Worm (Caenorhabditis elegans) whole organism, young adult: ENCODE results near the gene M04C3.1.

Experiments
- C06A6.2 ChIP-seq: fragments of 200-800 bp; sonication (Bioruptor generic); conservative IDR thresholded peaks from 2 replicates; pipeline ENCODE4 v1.3.6; 2022; ENCODE audit warnings: missing genetic modification characterization, missing compliant biosample characterization
- F37B4.10 ChIP-seq: fragments of 200-800 bp; sonication (Bioruptor generic); IDR thresholded peaks from 2 replicates; pipeline ENCODE4 v1.3.6; 2022; ENCODE audit warnings: missing genetic modification characterization, missing compliant biosample characterization
- Y53F4B.3 ChIP-seq: fragments of 200-800 bp; sonication (Bioruptor generic); IDR thresholded peaks from 2 replicates; pipeline ENCODE4 v1.3.6; 2022; ENCODE audit warnings: missing genetic modification reagents, missing genetic modification characterization, missing compliant biosample characterization
- Y79H2A.3 ChIP-seq: fragments of 200-800 bp; sonication (Bioruptor generic); conservative IDR thresholded peaks from 2 replicates; pipeline ENCODE4 v1.3.6; 2022; ENCODE audit warnings: missing genetic modification reagents, missing genetic modification characterization, missing compliant biosample characterization
- aptf-2 ChIP-seq: fragments of 200-800 bp; sonication (Bioruptor generic); conservative IDR thresholded peaks from 2 replicates; pipeline ENCODE4 v1.3.6; 2022; ENCODE audit warnings: missing genetic modification reagents, missing genetic modification characterization, missing compliant biosample characterization
- bed-2 ChIP-seq: fragments of 200-800 bp; sonication (Bioruptor generic); IDR thresholded peaks from 2 replicates; pipeline ENCODE4 v1.3.6; 2022; ENCODE audit warnings: missing genetic modification reagents, missing genetic modification characterization, missing compliant biosample characterization
- cebp-1 ChIP-seq, 2 experiments: fragments of 200-800 bp in 1 of 2; sonication (Bioruptor generic) in 1 of 2; sonication (generic microtip) in 1 of 2; IDR thresholded peaks in 1 of 2; optimal IDR thresholded peaks in 1 of 2; 2 replicates each; pipeline versions ENCODE4 v1.3.6 to Lab custom; 2017 to 2022; ENCODE audit warnings: missing compliant biosample characterization in 2 of 2, missing genetic modification characterization in 2 of 2, mild to moderate bottlenecking in 1 of 2, missing genetic modification reagents in 1 of 2, moderate library complexity in 1 of 2
- cebp-2 ChIP-seq: fragments of 200-800 bp; sonication (Bioruptor generic); IDR thresholded peaks from 2 replicates; pipeline ENCODE4 v1.3.6; 2022; ENCODE audit warnings: missing genetic modification characterization, missing compliant biosample characterization
- ceh-100 ChIP-seq: fragments of 200-800 bp; sonication (Bioruptor generic); IDR thresholded peaks from 2 replicates; pipeline ENCODE4 v1.3.6; 2022; ENCODE audit warnings: missing genetic modification reagents, missing genetic modification characterization, missing compliant biosample characterization
- ceh-91 ChIP-seq: fragments of 200-800 bp; sonication (Bioruptor generic); IDR thresholded peaks from 2 replicates; pipeline ENCODE4 v1.3.6; 2022; ENCODE audit warnings: missing genetic modification reagents, missing genetic modification characterization, missing compliant biosample characterization
- die-1 ChIP-seq: sonication (generic microtip); optimal IDR thresholded peaks from 2 replicates; lab custom pipeline; 2016; ENCODE audit warnings: missing genotype, mild to moderate bottlenecking, missing genetic modification characterization, missing compliant biosample characterization
- egl-44 ChIP-seq: fragments of 200-800 bp; sonication (Bioruptor generic); IDR thresholded peaks from 2 replicates; pipeline ENCODE4 v1.3.6; 2022; ENCODE audit warnings: missing genetic modification reagents, missing genetic modification characterization, missing compliant biosample characterization
- hlh-12 ChIP-seq: sonication (generic microtip); optimal IDR thresholded peaks from 2 replicates; lab custom pipeline; 2016; ENCODE audit warnings: missing genetic modification characterization, missing compliant biosample characterization
- hmg-1.2 ChIP-seq: fragments of 200-800 bp; sonication (Bioruptor generic); IDR thresholded peaks from 2 replicates; pipeline ENCODE4 v1.3.6; 2022; ENCODE audit warnings: missing genetic modification reagents, missing genetic modification characterization, missing compliant biosample characterization
- hmg-20 ChIP-seq: fragments of 200-800 bp; sonication (Bioruptor generic); IDR thresholded peaks from 2 replicates; pipeline ENCODE4 v1.3.6; 2022; ENCODE audit warnings: missing genetic modification reagents, missing genetic modification characterization, missing compliant biosample characterization
- lin-26 ChIP-seq: fragments of 200-800 bp; sonication (Bioruptor generic); IDR thresholded peaks from 2 replicates; pipeline ENCODE4 v1.3.6; 2022; ENCODE audit warnings: missing genetic modification reagents, missing genetic modification characterization, missing compliant biosample characterization
- lin-35 ChIP-seq, 3 experiments: fragments of 150-350 bp in 2 of 3; sonication (generic microtip) in 1 of 3; optimal IDR thresholded peaks; 2 replicates each; lab custom pipeline; 2014 to 2018; ENCODE audit warnings: missing biosample characterization in 3 of 3, missing genetic modification characterization in 3 of 3, missing genetic modification reagents in 3 of 3
- lsl-1 ChIP-seq: fragments of 200-800 bp; sonication (Bioruptor generic); optimal IDR thresholded peaks from 2 replicates; lab custom pipeline; 2018; ENCODE audit warnings: mild to moderate bottlenecking, missing genetic modification characterization, moderate library complexity, missing compliant biosample characterization
- mcd-1 ChIP-seq: fragments of 200-800 bp; sonication (Bioruptor generic); IDR thresholded peaks from 2 replicates; pipeline ENCODE4 v1.3.6; 2022; ENCODE audit warnings: missing genetic modification reagents, missing genetic modification characterization, missing compliant biosample characterization
- nhr-80 ChIP-seq: sonication (generic microtip); optimal IDR thresholded peaks from 2 replicates; lab custom pipeline; 2016; ENCODE audit warnings: missing genetic modification characterization, missing compliant biosample characterization
- pha-4 ChIP-seq: fragments of 150-350 bp; sonication (generic microtip); optimal IDR thresholded peaks from 2 replicates; lab custom pipeline; 2014; ENCODE audit warnings: missing biosample characterization, missing genetic modification reagents, missing genetic modification characterization
- repo-1 ChIP-seq: sonication (generic microtip); optimal IDR thresholded peaks from 2 replicates; lab custom pipeline; 2017; ENCODE audit warnings: mild to moderate bottlenecking, missing genetic modification characterization, missing compliant biosample characterization
- sea-2 ChIP-seq: fragments of 200-800 bp; sonication (Bioruptor generic); IDR thresholded peaks from 2 replicates; pipeline ENCODE4 v1.3.6; 2022; ENCODE audit warnings: missing genetic modification characterization, missing compliant biosample characterization
- somi-1 ChIP-seq: fragments of 200-800 bp; sonication (Bioruptor generic); optimal IDR thresholded peaks from 2 replicates; lab custom pipeline; 2018; ENCODE audit warnings: mild to moderate bottlenecking, missing genetic modification characterization, missing compliant biosample characterization
- unc-62 ChIP-seq: fragments of 150-350 bp; optimal IDR thresholded peaks from 2 replicates; lab custom pipeline; 2014; ENCODE audit warnings: missing biosample characterization, missing genetic modification reagents, missing genetic modification characterization

The M04C3.1 gene

ce11 chrV:19455650-19456049 lies 10.2 kb upstream of the M04C3.1 start, which contains the start of the genes Y43F8B.13 and Y43F8B.14:
TSS of gene Y43F8B.13 (plus strand) at chrV:19455950.
TSS of gene Y43F8B.14 (minus strand) at chrV:19455971.
- TF ChIP-seq cebp-2 (GFP tag; lab: Robert Waterston, UW) (no peak), unc-62 (GFP tag; lab: Kevin White, UChicago) (no peak), cebp-1 (GFP tag; IDR thresholded peaks at IDR 0.05; lab: Robert Waterston, UW) (no peak), cebp-1 (tag; optimal IDR thresholded peaks at IDR 0.05; lab: Kevin White, UChicago) (no peak), F37B4.10 (no peak), Y53F4B.3 (GFP tag; lab: Robert Waterston, UW) (no peak)

ce11 chrV:19449544-19449943 lies 4.1 kb upstream of the M04C3.1 start, which contains the start of gene M04C3.5:
TSS of gene M04C3.5 (plus strand) at chrV:19449733.
- TF ChIP-seq repo-1 (tag; lab: Kevin White, UChicago) (no peak), bed-2 (no peak), nhr-80 (peak; percentile 23)

- TF ChIP-seq ceh-91 (GFP tag; lab: Robert Waterston, UW) (no peak), lin-26 (GFP tag; lab: Robert Waterston, UW) (no peak), lin-35 (GFP tag; optimal IDR thresholded peaks at IDR 0.05; lab: Kevin White, UChicago) (no peak), repo-1 (tag; lab: Kevin White, UChicago) (no peak), hlh-12 (tag; lab: Kevin White, UChicago) (no peak), hmg-20 (GFP tag; lab: Robert Waterston, UW) (no peak), die-1 (tag; lab: Kevin White, UChicago) (no peak), lsl-1 (GFP tag; lab: Kevin White, UChicago) (no peak)
Measured at ce11 chrV:19448805-19449204, 3.4 kb upstream of the M04C3.1 start, which contains the start of gene M04C3.2. TSS of gene M04C3.2 (minus strand) at chrV:19448905.

- TF ChIP-seq cebp-1 (GFP tag; IDR thresholded peaks at IDR 0.05; lab: Robert Waterston, UW): peak; percentile 36; the same call in 1 of the 2 replicates
- peak; percentile 88 for TF ChIP-seq cebp-1 (tag; optimal IDR thresholded peaks at IDR 0.05; lab: Kevin White, UChicago)
- TF ChIP-seq aptf-2 (GFP tag; lab: Robert Waterston, UW): no peak
- peak; percentile 3 for TF ChIP-seq unc-62 (GFP tag; lab: Kevin White, UChicago)
- TF ChIP-seq, all 124 proteins: peak for 2
Measured at ce11 chrV:19443599-19443998, 1.8 kb downstream of the M04C3.1 start.

ce11 chrV:19436307-19436706 lies 9.1 kb downstream of the M04C3.1 start, which contains the start of gene C25F9.14:
TSS of gene C25F9.14 (plus strand) at chrV:19436484.
- TF ChIP-seq Y79H2A.3 (GFP tag; lab: Robert Waterston, UW) (no peak), ceh-100 (no peak), nhr-80 (peak; percentile 51), hmg-1.2 (GFP tag; lab: Robert Waterston, UW) (no peak), mcd-1 (GFP tag; lab: Robert Waterston, UW) (no peak), cebp-1 (GFP tag; IDR thresholded peaks at IDR 0.05; lab: Robert Waterston, UW) (peak; percentile 51; the same call in 1 of the 2 replicates), cebp-1 (tag; optimal IDR thresholded peaks at IDR 0.05; lab: Kevin White, UChicago) (peak; percentile 80), sea-2 (GFP tag; lab: Robert Waterston, UW) (no peak)

ce11 chrV:19433806-19434437 lies 11.5 kb downstream of the M04C3.1 start, which contains the start of gene C25F9.16:
TSS of gene C25F9.16 (plus strand) at chrV:19434387.
- no peak for TF ChIP-seq pha-4
- peak; percentile 61; the same call in 1 of the 2 replicates for TF ChIP-seq cebp-1 (GFP tag; IDR thresholded peaks at IDR 0.05; lab: Robert Waterston, UW)
- peak; percentile 72 for TF ChIP-seq cebp-1 (tag; optimal IDR thresholded peaks at IDR 0.05; lab: Kevin White, UChicago)
- no peak for TF ChIP-seq C06A6.2 (GFP tag; lab: Robert Waterston, UW)
- TF ChIP-seq somi-1 (GFP tag; lab: Kevin White, UChicago): no peak
- no peak for TF ChIP-seq egl-44 (GFP tag; lab: Robert Waterston, UW)
